Worm (Caenorhabditis elegans): Measurements from ENCODE around the gene enri-2.

DNA sequence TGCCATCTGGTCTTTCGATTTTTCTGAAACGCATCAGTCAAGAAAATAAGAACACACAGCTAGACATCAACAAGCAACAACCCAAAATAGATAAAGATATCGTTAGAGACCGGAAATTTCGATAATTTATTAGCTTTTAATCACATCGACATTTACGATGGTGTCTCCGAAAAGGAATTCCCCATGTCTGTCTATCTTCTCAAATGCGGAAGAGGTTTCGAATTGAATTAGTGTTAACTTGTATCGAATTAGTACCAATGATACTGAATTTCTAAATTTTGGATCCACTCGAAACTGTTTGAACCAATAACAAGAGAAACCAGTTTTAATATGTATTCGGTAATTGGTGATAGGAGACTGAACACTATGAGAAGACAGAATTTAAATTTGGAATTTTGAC lies 11.0 kb upstream of the enri-2 start:
- TF ChIP-seq ceh-82 (tag; optimal IDR thresholded peaks at IDR 0.05) (no peak), blmp-1 (tag; optimal IDR thresholded peaks at IDR 0.05) (peak; percentile 14), nhr-11 (tag; optimal IDR thresholded peaks at IDR 0.05) (no peak), nhr-237 (tag; optimal IDR thresholded peaks at IDR 0.05) (no peak), pqm-1 (tag; optimal IDR thresholded peaks at IDR 0.05) (no peak), aly-2 (tag; optimal IDR thresholded peaks at IDR 0.05) (no peak), unc-62 (GFP tag; optimal IDR thresholded peaks at IDR 0.05) (no peak), elt-3 (tag; optimal IDR thresholded peaks at IDR 0.05) (no peak), ceh-8 (GFP tag; optimal IDR thresholded peaks at IDR 0.05) (no peak), egl-13 (tag; optimal IDR thresholded peaks at IDR 0.05) (no peak), zag-1 (tag; optimal IDR thresholded peaks at IDR 0.05) (no peak)

All from whole organism, L1 larva.